Worm (Caenorhabditis elegans) whole organism, young adult: ENCODE measurements around the gene T01D1.7.

Source experiments
- F49E8.2 ChIP-seq: sonication (generic microtip); optimal IDR thresholded peaks from 3 replicates; lab custom pipeline; 2017; ENCODE audit warnings: missing genetic modification characterization, mild to moderate bottlenecking, missing compliant biosample characterization, antibody characterized with exemption, moderate library complexity; ENCODE audit not compliant: insufficient read depth
- F57C9.4 ChIP-seq: sonication (generic microtip); optimal IDR thresholded peaks from 2 replicates; lab custom pipeline; 2017; ENCODE audit warnings: mild to moderate bottlenecking, missing genetic modification characterization, missing compliant biosample characterization
- T26A5.8 ChIP-seq: sonication (generic microtip); optimal IDR thresholded peaks from 2 replicates; lab custom pipeline; 2016; ENCODE audit warnings: missing genetic modification characterization, missing compliant biosample characterization
- Y53G8AR.9 ChIP-seq: fragments of 200-800 bp; sonication (Bioruptor generic); conservative IDR thresholded peaks from 2 replicates; pipeline ENCODE4 v1.3.6; 2022; ENCODE audit warnings: missing genetic modification reagents, missing genetic modification characterization, missing compliant biosample characterization
- Y56A3A.18 ChIP-seq: fragments of 200-800 bp; sonication (Bioruptor generic); IDR thresholded peaks from 2 replicates; pipeline ENCODE4 v1.3.6; 2022; ENCODE audit warnings: missing genetic modification reagents, missing genetic modification characterization, missing compliant biosample characterization
- akir-1 ChIP-seq: fragments of 200-800 bp; sonication (Bioruptor generic); optimal IDR thresholded peaks from 2 replicates; lab custom pipeline; 2018; ENCODE audit warnings: mild to moderate bottlenecking, missing genetic modification characterization, moderate library complexity, missing compliant biosample characterization
- ama-1 ChIP-seq, 3 experiments: fragments of 150-350 bp in 1 of 3; sonication (generic microtip) in 2 of 3; optimal IDR thresholded peaks; 2 replicates each; lab custom pipeline; 2014 to 2018; ENCODE audit warnings: missing biosample characterization in 2 of 3, missing genetic modification characterization in 2 of 3, missing genetic modification reagents in 2 of 3
- attf-5 ChIP-seq: fragments of 200-800 bp; sonication (Bioruptor generic); optimal IDR thresholded peaks from 2 replicates; lab custom pipeline; 2018; ENCODE audit warnings: mild to moderate bottlenecking, missing genetic modification characterization, missing compliant biosample characterization
- attf-6 ChIP-seq: fragments of 200-800 bp; sonication (Bioruptor generic); IDR thresholded peaks from 2 replicates; pipeline ENCODE4 v1.3.6; 2022; ENCODE audit warnings: missing genetic modification reagents, missing genetic modification characterization, missing compliant biosample characterization
- bed-2 ChIP-seq: fragments of 200-800 bp; sonication (Bioruptor generic); IDR thresholded peaks from 2 replicates; pipeline ENCODE4 v1.3.6; 2022; ENCODE audit warnings: missing genetic modification reagents, missing genetic modification characterization, missing compliant biosample characterization
- cebp-1 ChIP-seq, 2 experiments: fragments of 200-800 bp in 1 of 2; sonication (Bioruptor generic) in 1 of 2; sonication (generic microtip) in 1 of 2; IDR thresholded peaks in 1 of 2; optimal IDR thresholded peaks in 1 of 2; 2 replicates each; pipeline versions ENCODE4 v1.3.6 to Lab custom; 2017 to 2022; ENCODE audit warnings: missing compliant biosample characterization in 2 of 2, missing genetic modification characterization in 2 of 2, mild to moderate bottlenecking in 1 of 2, missing genetic modification reagents in 1 of 2, moderate library complexity in 1 of 2
- dox-1 ChIP-seq: fragments of 200-800 bp; sonication (Bioruptor generic); IDR thresholded peaks from 2 replicates; pipeline ENCODE4 v1.3.6; 2022; ENCODE audit warnings: missing genetic modification reagents, missing genetic modification characterization, missing compliant biosample characterization
- dpl-1 ChIP-seq: fragments of 150-350 bp; optimal IDR thresholded peaks from 2 replicates; lab custom pipeline; 2014; ENCODE audit warnings: missing biosample characterization, missing genetic modification reagents, missing genetic modification characterization
- egl-44 ChIP-seq: fragments of 200-800 bp; sonication (Bioruptor generic); IDR thresholded peaks from 2 replicates; pipeline ENCODE4 v1.3.6; 2022; ENCODE audit warnings: missing genetic modification reagents, missing genetic modification characterization, missing compliant biosample characterization
- ekl-4 ChIP-seq: fragments of 200-800 bp; sonication (Bioruptor generic); IDR thresholded peaks from 2 replicates; pipeline ENCODE4 v1.3.6; 2022; ENCODE audit warnings: missing genetic modification reagents, missing genetic modification characterization, missing compliant biosample characterization
- ets-4 ChIP-seq: fragments of 200-800 bp; sonication (Bioruptor generic); optimal IDR thresholded peaks from 2 replicates; lab custom pipeline; 2018; ENCODE audit warnings: mild to moderate bottlenecking, missing genetic modification characterization, missing compliant biosample characterization
- fkh-3 ChIP-seq: sonication (generic microtip); optimal IDR thresholded peaks from 2 replicates; lab custom pipeline; 2016; ENCODE audit warnings: mild to moderate bottlenecking, missing genetic modification characterization, missing compliant biosample characterization
- him-1 ChIP-seq: sonication (generic microtip); optimal IDR thresholded peaks from 2 replicates; lab custom pipeline; 2016; ENCODE audit warnings: missing genotype, missing genetic modification reagents, missing genetic modification characterization, missing compliant biosample characterization
- hmg-1.2 ChIP-seq: fragments of 200-800 bp; sonication (Bioruptor generic); IDR thresholded peaks from 2 replicates; pipeline ENCODE4 v1.3.6; 2022; ENCODE audit warnings: missing genetic modification reagents, missing genetic modification characterization, missing compliant biosample characterization
- hrde-1 ChIP-seq: sonication (generic microtip); optimal IDR thresholded peaks from 2 replicates; lab custom pipeline; 2016; ENCODE audit warnings: missing genetic modification characterization, mild to moderate bottlenecking, missing compliant biosample characterization, moderate library complexity, missing genotype, missing genetic modification reagents, borderline replicate concordance
- let-526 ChIP-seq: fragments of 200-800 bp; sonication (Bioruptor generic); IDR thresholded peaks from 2 replicates; pipeline ENCODE4 v1.3.6; 2022; ENCODE audit warnings: missing genetic modification reagents, missing genetic modification characterization, missing compliant biosample characterization
- lin-35 ChIP-seq, 3 experiments: fragments of 150-350 bp in 2 of 3; sonication (generic microtip) in 1 of 3; optimal IDR thresholded peaks; 2 replicates each; lab custom pipeline; 2014 to 2018; ENCODE audit warnings: missing biosample characterization in 3 of 3, missing genetic modification characterization in 3 of 3, missing genetic modification reagents in 3 of 3
- lin-40 ChIP-seq: sonication (generic microtip); optimal IDR thresholded peaks from 2 replicates; lab custom pipeline; 2016; ENCODE audit warnings: missing genetic modification characterization, mild to moderate bottlenecking, missing compliant biosample characterization, missing genotype, missing genetic modification reagents
- lsl-1 ChIP-seq: fragments of 200-800 bp; sonication (Bioruptor generic); optimal IDR thresholded peaks from 2 replicates; lab custom pipeline; 2018; ENCODE audit warnings: mild to moderate bottlenecking, missing genetic modification characterization, moderate library complexity, missing compliant biosample characterization
- lsy-27 ChIP-seq: sonication (generic microtip); optimal IDR thresholded peaks from 2 replicates; lab custom pipeline; 2017; ENCODE audit warnings: missing genetic modification characterization, mild to moderate bottlenecking, missing compliant biosample characterization, antibody characterized with exemption, missing genotype, borderline replicate concordance; ENCODE audit not compliant: insufficient read depth
- madf-6 ChIP-seq: fragments of 200-800 bp; sonication (Bioruptor generic); IDR thresholded peaks from 2 replicates; pipeline ENCODE4 v1.3.6; 2022; ENCODE audit warnings: missing genetic modification reagents, missing genetic modification characterization, missing compliant biosample characterization
- madf-8 ChIP-seq: fragments of 200-800 bp; sonication (Bioruptor generic); conservative IDR thresholded peaks from 2 replicates; pipeline ENCODE4 v1.3.6; 2022; ENCODE audit warnings: missing genetic modification reagents, missing genetic modification characterization, missing compliant biosample characterization
- mcd-1 ChIP-seq: fragments of 200-800 bp; sonication (Bioruptor generic); IDR thresholded peaks from 2 replicates; pipeline ENCODE4 v1.3.6; 2022; ENCODE audit warnings: missing genetic modification reagents, missing genetic modification characterization, missing compliant biosample characterization
- mel-28 ChIP-seq: sonication (generic microtip); optimal IDR thresholded peaks from 2 replicates; lab custom pipeline; 2016; ENCODE audit warnings: borderline replicate concordance, mild to moderate bottlenecking, missing genetic modification characterization, missing compliant biosample characterization
- nfya-1 ChIP-seq: sonication (generic microtip); optimal IDR thresholded peaks from 2 replicates; lab custom pipeline; 2017; ENCODE audit warnings: antibody characterized with exemption, missing compliant biosample characterization, missing genetic modification characterization, borderline replicate concordance; ENCODE audit not compliant: insufficient read depth
- nfya-2 ChIP-seq: fragments of 200-800 bp; sonication (Bioruptor generic); IDR thresholded peaks from 2 replicates; pipeline ENCODE4 v1.3.6; 2022; ENCODE audit warnings: missing genetic modification reagents, missing genetic modification characterization, missing compliant biosample characterization
- nfyb-1 ChIP-seq: fragments of 200-800 bp; sonication (Bioruptor generic); IDR thresholded peaks from 2 replicates; pipeline ENCODE4 v1.3.6; 2022; ENCODE audit warnings: missing genetic modification reagents, missing genetic modification characterization, missing compliant biosample characterization
- nhr-179 ChIP-seq: sonication (generic microtip); optimal IDR thresholded peaks from 2 replicates; lab custom pipeline; 2016; ENCODE audit warnings: mild to moderate bottlenecking, missing genetic modification characterization, missing compliant biosample characterization
- nhr-27 ChIP-seq: fragments of 200-800 bp; sonication (Bioruptor generic); optimal IDR thresholded peaks from 2 replicates; lab custom pipeline; 2018; ENCODE audit warnings: mild to moderate bottlenecking, missing genetic modification characterization, moderate library complexity, missing compliant biosample characterization
- nhr-80 ChIP-seq: sonication (generic microtip); optimal IDR thresholded peaks from 2 replicates; lab custom pipeline; 2016; ENCODE audit warnings: missing genetic modification characterization, missing compliant biosample characterization
- nhr-90 ChIP-seq: sonication (generic microtip); optimal IDR thresholded peaks from 2 replicates; lab custom pipeline; 2016; ENCODE audit warnings: missing genotype, mild to moderate bottlenecking, missing genetic modification characterization, missing compliant biosample characterization
- rec-8 ChIP-seq, 2 experiments: sonication (generic microtip); optimal IDR thresholded peaks; 2 replicates each; lab custom pipeline; 2016; ENCODE audit warnings: mild to moderate bottlenecking in 2 of 2, missing genetic modification characterization in 2 of 2, missing genetic modification reagents in 2 of 2, missing genotype in 2 of 2, missing biosample characterization in 1 of 2, missing compliant biosample characterization in 1 of 2, moderate library complexity in 1 of 2
- rpc-1 ChIP-seq, 2 experiments: fragments of 150-350 bp in 1 of 2; sonication (generic microtip) in 1 of 2; optimal IDR thresholded peaks; 2 replicates each; lab custom pipeline; 2014 to 2018; ENCODE audit warnings: missing biosample characterization in 1 of 2, missing genetic modification characterization in 1 of 2, missing genetic modification reagents in 1 of 2, missing genotype in 1 of 2
- sea-2 ChIP-seq: fragments of 200-800 bp; sonication (Bioruptor generic); IDR thresholded peaks from 2 replicates; pipeline ENCODE4 v1.3.6; 2022; ENCODE audit warnings: missing genetic modification characterization, missing compliant biosample characterization
- tbp1 ChIP-seq: fragments of 200-800 bp; sonication (Bioruptor generic); optimal IDR thresholded peaks from 2 replicates; lab custom pipeline; 2018; ENCODE audit warnings: mild to moderate bottlenecking, missing genetic modification characterization, missing compliant biosample characterization
- unc-62 ChIP-seq: fragments of 150-350 bp; optimal IDR thresholded peaks from 2 replicates; lab custom pipeline; 2014; ENCODE audit warnings: missing biosample characterization, missing genetic modification reagents, missing genetic modification characterization
- zfh-2 ChIP-seq: fragments of 200-800 bp; sonication (Bioruptor generic); conservative IDR thresholded peaks from 2 replicates; pipeline ENCODE4 v1.3.6; 2022; ENCODE audit warnings: missing genetic modification reagents, missing genetic modification characterization, missing compliant biosample characterization

Gene T01D1.7

DNA sequence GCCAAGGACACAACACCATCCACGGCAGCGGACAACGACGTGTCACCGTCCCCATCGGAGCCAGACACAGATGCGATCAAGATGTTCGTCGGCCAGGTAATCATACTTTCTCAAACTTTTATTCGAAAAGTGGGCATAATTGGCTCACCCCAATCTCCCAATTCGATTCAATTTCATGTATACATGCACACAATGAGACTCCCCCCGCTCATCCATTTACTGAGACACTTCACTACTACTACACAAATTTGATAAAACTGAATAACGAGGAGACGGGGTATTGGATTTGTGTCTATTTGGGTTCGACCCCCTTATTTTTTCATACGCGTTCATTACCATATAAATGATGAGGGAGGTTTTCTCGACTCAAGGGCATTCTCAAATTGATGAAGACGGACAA, 10.3 kb downstream of the T01D1.7 start:
- TF ChIP-seq attf-6 (GFP tag; lab: Robert Waterston, UW), result no peak
- no peak for TF ChIP-seq unc-62
- TF ChIP-seq ekl-4, result no peak
- TF ChIP-seq, all 124 proteins: peak for 0

DNA sequence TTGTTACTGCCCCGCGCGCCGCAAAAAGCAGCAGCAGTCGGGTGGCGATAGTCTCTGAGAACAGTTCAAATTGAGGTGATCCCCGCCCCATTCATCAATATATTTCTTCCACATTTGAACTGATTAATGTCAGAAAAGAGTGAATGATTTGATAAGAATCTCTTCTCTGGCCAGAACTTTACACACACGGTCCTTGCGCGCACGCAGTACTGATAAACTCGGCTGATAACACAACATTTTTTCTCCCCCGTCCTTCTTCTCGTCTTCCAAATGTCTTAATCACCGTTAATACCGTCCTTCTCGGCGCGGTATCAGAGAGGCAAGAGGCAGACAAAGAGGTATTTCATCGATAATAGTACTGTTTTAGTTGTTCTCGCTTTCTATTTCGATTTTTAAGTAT, 11.4 kb downstream of the T01D1.7 start, which contains the start of gene etr-1:
Gene etr-1, plus strand, starts transcription at position 193 of the 400 bp plus-strand sequence.
- TF ChIP-seq lin-40 (peak; percentile 19), hmg-1.2 (GFP tag; lab: Robert Waterston, UW) (0 out of 2 replicates have a peak, but pooled peaks have one; percentile 7), nhr-80 (tag; lab: Kevin White, UChicago) (peak; percentile 99), ets-4 (GFP tag; lab: Kevin White, UChicago) (peak; percentile 83), hrde-1 (no peak), dox-1 (GFP tag; lab: Robert Waterston, UW) (peak; percentile 83), Y53G8AR.9 (GFP tag; lab: Robert Waterston, UW) (no peak), zfh-2 (GFP tag; lab: Robert Waterston, UW) (no peak), mcd-1 (GFP tag; lab: Robert Waterston, UW) (peak; percentile 25; the same call in 1 of the 2 replicates), rec-8 (tag; optimal IDR thresholded peaks at IDR 0.05; lab: Kevin White, UChicago) (no peak), nfyb-1 (GFP tag; lab: Robert Waterston, UW) (0 out of 2 replicates have a peak, but pooled peaks have one; percentile 21), tbp1 (GFP tag; lab: Kevin White, UChicago) (peak; percentile 9), ama-1 (optimal IDR thresholded peaks at IDR 0.05; lab: Kevin White, UChicago) (no peak), ama-1 (GFP tag; optimal IDR thresholded peaks at IDR 0.05; lab: Kevin White, UChicago) (no peak), egl-44 (GFP tag; lab: Robert Waterston, UW) (peak; percentile 59; the same call in 1 of the 2 replicates), cebp-1 (GFP tag; IDR thresholded peaks at IDR 0.05; lab: Robert Waterston, UW) (no peak), cebp-1 (tag; optimal IDR thresholded peaks at IDR 0.05; lab: Kevin White, UChicago) (peak; percentile 31), attf-5 (peak; percentile 50), nhr-90 (tag; lab: Kevin White, UChicago) (peak; percentile 60), T26A5.8 (tag; lab: Kevin White, UChicago) (no peak)

DNA sequence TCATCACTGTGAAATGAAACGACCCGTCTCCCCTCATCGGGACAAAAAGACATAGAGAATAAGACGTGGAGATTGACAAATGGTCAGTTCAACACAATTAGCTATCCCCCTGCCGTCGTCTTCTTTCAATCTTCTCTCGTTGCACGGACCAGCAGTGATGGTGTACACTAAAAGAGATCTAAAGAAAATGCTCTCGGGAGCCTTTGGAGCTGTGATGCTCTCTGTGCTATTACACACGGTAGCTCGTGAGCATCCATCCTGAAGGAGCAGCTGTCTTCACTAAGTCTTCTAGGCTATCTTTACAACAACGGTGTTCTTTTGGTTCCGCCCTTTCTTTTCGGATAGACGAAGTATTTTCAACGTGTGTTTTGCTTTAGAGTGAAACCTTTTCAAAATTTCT, 12.3 kb downstream of the T01D1.7 start:
- no peak for TF ChIP-seq madf-8
- no peak for TF ChIP-seq bed-2 (GFP tag; lab: Robert Waterston, UW)
- no peak for TF ChIP-seq nfyb-1 (GFP tag; lab: Robert Waterston, UW)
- no peak for TF ChIP-seq sea-2
- no peak for TF ChIP-seq rpc-1 (optimal IDR thresholded peaks at IDR 0.05; lab: Kevin White, UChicago)
- TF ChIP-seq rpc-1 (tag; optimal IDR thresholded peaks at IDR 0.05; lab: Kevin White, UChicago), result no peak
- TF ChIP-seq F49E8.2 (tag; lab: Kevin White, UChicago), result no peak
- no peak for TF ChIP-seq nhr-27 (tag; lab: Kevin White, UChicago)
- TF ChIP-seq dpl-1, result no peak
- no peak for TF ChIP-seq attf-6 (GFP tag; lab: Robert Waterston, UW)
- TF ChIP-seq lsl-1 (GFP tag; lab: Kevin White, UChicago), result no peak

DNA sequence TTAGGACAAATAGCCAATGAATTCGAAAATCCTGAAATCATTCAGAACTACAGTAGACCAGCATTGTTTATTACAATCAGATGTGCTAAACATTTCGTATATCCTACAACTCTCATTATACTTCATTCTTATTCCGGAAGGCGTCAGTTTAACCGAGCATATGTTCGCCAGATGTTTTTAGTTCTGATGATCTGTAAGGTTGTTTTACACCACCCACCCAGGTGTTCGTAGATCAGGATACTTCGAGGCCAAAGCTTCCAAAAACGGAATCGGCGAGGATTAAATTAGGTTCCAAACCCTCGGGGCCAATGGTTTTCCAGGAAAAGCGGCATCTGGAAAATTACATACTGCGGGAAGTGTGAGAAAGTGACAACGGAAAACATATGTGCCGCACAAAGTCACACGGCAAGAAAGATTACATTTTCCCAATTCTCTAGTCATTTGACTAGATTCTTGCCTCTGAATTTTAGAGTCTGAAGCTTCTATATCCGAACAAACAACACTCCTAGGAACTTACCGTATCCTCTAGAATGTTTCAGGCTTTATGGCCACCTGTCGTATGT, 12.9 kb downstream of the T01D1.7 start:
- no peak for TF ChIP-seq madf-6
- no peak for TF ChIP-seq lin-35 (GFP tag; optimal IDR thresholded peaks at IDR 0.05; lab: Kevin White, UChicago)
- TF ChIP-seq let-526 (GFP tag; lab: Robert Waterston, UW), result no peak
- TF ChIP-seq nhr-179 (tag; lab: Kevin White, UChicago), result no peak
- TF ChIP-seq akir-1 (GFP tag; lab: Kevin White, UChicago), result no peak
- TF ChIP-seq F57C9.4 (tag; lab: Kevin White, UChicago), result no peak
- TF ChIP-seq nfya-1 (tag; lab: Kevin White, UChicago), result no peak
- no peak for TF ChIP-seq mel-28 (tag; lab: Kevin White, UChicago)
- no peak for TF ChIP-seq lin-40
- TF ChIP-seq fkh-3, result no peak
- no peak for TF ChIP-seq him-1 (tag; lab: Kevin White, UChicago)
- TF ChIP-seq lsy-27 (tag; lab: Kevin White, UChicago), result no peak
- TF ChIP-seq Y56A3A.18 (GFP tag; lab: Robert Waterston, UW), result no peak
- no peak for TF ChIP-seq nfya-2
